Worm (Caenorhabditis elegans) whole organism, mixed stage, embryonic: ENCODE data around the gene nuaf-3.
"Not testable (repeated sequence)": the region's sequence is repeated elsewhere in the genome, so short reads cannot be mapped to it uniquely, and the experiment has no call there.

ENCODE experiments used
- M03D4.4 ChIP-seq: sonication (generic microtip); optimal IDR thresholded peaks from 2 replicates; lab custom pipeline; 2017; ENCODE audit warnings: mild to moderate bottlenecking, missing genetic modification characterization, missing compliant biosample characterization
- ceh-39 ChIP-seq: fragments of 150-350 bp; optimal IDR thresholded peaks from 2 replicates; lab custom pipeline; 2014; ENCODE audit warnings: missing biosample characterization, missing genetic modification characterization
- ceh-83 ChIP-seq: fragments of 200-800 bp; sonication (Bioruptor generic); optimal IDR thresholded peaks from 2 replicates; lab custom pipeline; 2018; ENCODE audit warnings: mild to moderate bottlenecking, missing genetic modification characterization, missing compliant biosample characterization
- ces-1 ChIP-seq: fragments of 150-350 bp; optimal IDR thresholded peaks from 2 replicates; lab custom pipeline; 2014; ENCODE audit warnings: missing biosample characterization, missing genetic modification reagents, missing genetic modification characterization
- elt-1 ChIP-seq: sonication (generic microtip); optimal IDR thresholded peaks from 2 replicates; lab custom pipeline; 2017; ENCODE audit warnings: missing genetic modification characterization, mild to moderate bottlenecking, missing compliant biosample characterization, antibody characterized with exemption, moderate library complexity, borderline replicate concordance; ENCODE audit not compliant: insufficient read depth
- elt-3 ChIP-seq: fragments of 150-350 bp; optimal IDR thresholded peaks from 2 replicates; lab custom pipeline; 2014; ENCODE audit warnings: missing biosample characterization, missing genetic modification characterization
- ham-2 ChIP-seq: fragments of 200-800 bp; sonication (Bioruptor generic); optimal IDR thresholded peaks from 2 replicates; lab custom pipeline; 2018; ENCODE audit warnings: mild to moderate bottlenecking, missing genetic modification characterization, missing compliant biosample characterization
- hlh-1 ChIP-seq: fragments of 150-350 bp; optimal IDR thresholded peaks from 2 replicates; lab custom pipeline; 2014; ENCODE audit warnings: missing biosample characterization, missing genetic modification reagents, missing genetic modification characterization
- lin-13 ChIP-seq: fragments of 150-350 bp; optimal IDR thresholded peaks from 2 replicates; lab custom pipeline; 2014; ENCODE audit warnings: missing biosample characterization, missing genetic modification characterization
- lin-32 ChIP-seq: fragments of 200-800 bp; sonication (Bioruptor generic); optimal IDR thresholded peaks from 2 replicates; lab custom pipeline; 2018; ENCODE audit warnings: mild to moderate bottlenecking, missing genetic modification characterization, missing compliant biosample characterization
- lsy-2 ChIP-seq: fragments of 150-350 bp; optimal IDR thresholded peaks from 2 replicates; lab custom pipeline; 2014; ENCODE audit warnings: missing biosample characterization, missing genetic modification characterization
- mep-1 ChIP-seq: fragments of 150-350 bp; optimal IDR thresholded peaks from 2 replicates; lab custom pipeline; 2017; ENCODE audit warnings: missing biosample characterization, missing genetic modification reagents, missing genetic modification characterization, inconsistent platforms
- nhr-2 ChIP-seq: fragments of 150-350 bp; optimal IDR thresholded peaks from 2 replicates; lab custom pipeline; 2014; ENCODE audit warnings: missing biosample characterization, missing genetic modification characterization
- nhr-237 ChIP-seq: fragments of 150-350 bp; optimal IDR thresholded peaks from 2 replicates; lab custom pipeline; 2014; ENCODE audit warnings: missing biosample characterization, missing genetic modification characterization
- nhr-28 ChIP-seq: fragments of 150-350 bp; optimal IDR thresholded peaks from 2 replicates; lab custom pipeline; 2014; ENCODE audit warnings: missing biosample characterization, missing genetic modification characterization
- nhr-76 ChIP-seq: sonication (generic microtip); optimal IDR thresholded peaks from 2 replicates; lab custom pipeline; 2017; ENCODE audit warnings: missing biosample characterization, missing genetic modification characterization
- pha-4 ChIP-seq: fragments of 150-350 bp; optimal IDR thresholded peaks from 2 replicates; lab custom pipeline; 2018; ENCODE audit warnings: missing biosample characterization, missing genetic modification reagents, missing genetic modification characterization
- sem-2 ChIP-seq: fragments of 200-800 bp; sonication (Bioruptor generic); optimal IDR thresholded peaks from 2 replicates; lab custom pipeline; 2018; ENCODE audit warnings: mild to moderate bottlenecking, missing genetic modification characterization, missing compliant biosample characterization
- snpc-4 ChIP-seq: fragments of 150-350 bp; optimal IDR thresholded peaks from 2 replicates; lab custom pipeline; 2014; ENCODE audit warnings: missing biosample characterization, missing genetic modification characterization
- sptf-1 ChIP-seq: sonication (generic microtip); optimal IDR thresholded peaks from 2 replicates; lab custom pipeline; 2017; ENCODE audit warnings: mild to moderate bottlenecking, missing genetic modification characterization, moderate library complexity, missing compliant biosample characterization
- tbx-8 ChIP-seq: fragments of 200-800 bp; sonication (Bioruptor generic); optimal IDR thresholded peaks from 2 replicates; lab custom pipeline; 2018; ENCODE audit warnings: mild to moderate bottlenecking, missing genetic modification characterization, moderate library complexity, missing compliant biosample characterization
- unc-39 ChIP-seq: fragments of 150-350 bp; optimal IDR thresholded peaks from 2 replicates; lab custom pipeline; 2014; ENCODE audit warnings: missing biosample characterization, missing genetic modification characterization
- unc-62 ChIP-seq: fragments of 150-350 bp; optimal IDR thresholded peaks from 2 replicates; lab custom pipeline; 2014; ENCODE audit warnings: missing biosample characterization, missing genetic modification reagents, missing genetic modification characterization
- zip-8 ChIP-seq: fragments of 150-350 bp; optimal IDR thresholded peaks from 2 replicates; lab custom pipeline; 2014; ENCODE audit warnings: missing biosample characterization, missing genetic modification characterization
- ztf-11 ChIP-seq: fragments of 150-350 bp; optimal IDR thresholded peaks from 2 replicates; lab custom pipeline; 2014; ENCODE audit warnings: missing biosample characterization, missing genetic modification characterization

Gene nuaf-3

DNA sequence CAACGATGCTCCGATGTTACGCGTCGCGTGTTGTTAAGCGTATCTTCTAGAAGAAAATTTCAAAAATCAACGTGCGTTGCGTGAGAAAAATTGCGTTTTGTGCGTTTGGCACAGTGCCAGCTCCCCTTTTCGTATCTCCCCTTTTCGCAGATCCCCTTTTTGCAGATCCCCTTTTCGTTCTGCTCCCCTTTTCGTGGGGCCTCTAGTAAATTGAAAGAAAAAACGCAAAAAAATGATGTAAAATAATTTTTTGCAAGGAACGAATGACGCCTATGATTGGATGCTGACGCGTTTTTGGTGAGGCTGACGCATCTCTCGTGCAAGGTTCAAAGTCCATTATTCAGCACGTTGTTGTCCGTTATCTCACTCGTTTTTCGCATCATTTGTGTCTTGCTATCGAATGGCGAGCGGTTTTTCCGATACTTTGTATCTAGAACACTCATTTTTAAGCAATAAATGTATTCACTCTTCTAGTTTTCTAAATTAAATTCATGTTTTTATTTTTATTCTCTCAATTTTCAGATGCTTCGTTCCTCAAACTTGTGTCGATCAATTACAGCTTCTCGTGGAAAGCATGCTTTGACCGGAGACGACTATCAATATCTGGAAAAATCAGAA is 4.9 kb upstream of the nuaf-3 start, which contains the start of gene cpt-2:
cpt-2 (plus strand) TSS at position 523 of the 618 bp plus-strand sequence.
- peak; percentile 4 for TF ChIP-seq mep-1 (tag; lab: Kevin White, UChicago)
- peak; percentile 28 for TF ChIP-seq elt-3 (tag; lab: Kevin White, UChicago)
- peak; percentile 36 for TF ChIP-seq ces-1 (GFP tag; lab: Kevin White, UChicago)
- peak; percentile 25 for TF ChIP-seq pha-4 (tag; lab: Kevin White, UChicago)
- peak; percentile 36 for TF ChIP-seq unc-62 (GFP tag; lab: Kevin White, UChicago)
- peak; percentile 17 for TF ChIP-seq lsy-2 (tag; lab: Kevin White, UChicago)
- peak; percentile 17 for TF ChIP-seq nhr-237
- TF ChIP-seq lin-13 (tag; lab: Kevin White, UChicago), result peak; percentile 64
- TF ChIP-seq, all 35 proteins: peak for 8; not testable (repeated sequence) for 27

DNA sequence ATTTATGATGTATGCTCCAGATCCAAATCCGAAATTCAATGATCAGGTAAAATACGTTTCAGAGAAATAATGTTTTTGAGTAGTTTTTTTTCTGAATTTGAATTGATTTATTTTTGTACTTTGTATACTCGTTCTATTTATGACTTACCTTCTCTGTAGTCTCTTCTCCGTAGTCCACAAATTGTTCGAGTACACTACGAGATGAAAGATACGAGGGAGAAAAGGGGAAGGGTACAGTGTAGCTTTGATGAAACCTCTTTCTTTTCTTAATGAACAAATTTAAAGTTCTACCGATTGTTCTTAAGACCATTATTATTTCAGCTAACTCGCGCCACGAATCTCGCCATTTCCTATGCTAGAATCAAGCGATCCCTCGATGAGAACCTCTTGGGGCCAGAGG is 4.0 kb upstream of the nuaf-3 start:
- TF ChIP-seq sem-2 (GFP tag; lab: Kevin White, UChicago), result no peak
- TF ChIP-seq unc-62 (GFP tag; lab: Kevin White, UChicago), result no peak
- no peak for TF ChIP-seq ceh-39 (tag; lab: Kevin White, UChicago)
- TF ChIP-seq zip-8 (tag; lab: Kevin White, UChicago), result no peak

DNA sequence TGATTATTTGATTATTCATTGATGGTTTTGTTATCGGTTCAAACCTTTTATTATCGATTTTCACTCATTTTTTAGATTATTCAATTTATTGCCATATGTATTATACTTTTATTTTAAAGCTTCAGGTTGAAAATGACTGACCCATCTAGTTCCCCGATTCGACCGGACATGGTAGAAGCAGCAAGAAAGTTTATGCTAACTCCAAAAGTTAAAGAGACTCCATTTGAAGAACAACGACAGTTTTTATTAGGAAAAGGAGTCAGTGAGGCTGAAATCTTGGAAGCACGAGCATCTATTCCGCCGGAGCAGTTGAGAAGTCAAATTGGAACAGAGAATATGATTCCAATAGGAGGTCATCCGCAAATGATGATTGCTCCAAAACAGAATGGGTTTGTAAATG is 1.1 kb upstream of the nuaf-3 start, which contains the start of gene prx-14:
prx-14 (plus strand) TSS at position 120 of the 400 bp plus-strand sequence.
- TF ChIP-seq ces-1 (GFP tag; lab: Kevin White, UChicago) (no peak), zip-8 (tag; lab: Kevin White, UChicago) (no peak), sem-2 (GFP tag; lab: Kevin White, UChicago) (no peak)

DNA sequence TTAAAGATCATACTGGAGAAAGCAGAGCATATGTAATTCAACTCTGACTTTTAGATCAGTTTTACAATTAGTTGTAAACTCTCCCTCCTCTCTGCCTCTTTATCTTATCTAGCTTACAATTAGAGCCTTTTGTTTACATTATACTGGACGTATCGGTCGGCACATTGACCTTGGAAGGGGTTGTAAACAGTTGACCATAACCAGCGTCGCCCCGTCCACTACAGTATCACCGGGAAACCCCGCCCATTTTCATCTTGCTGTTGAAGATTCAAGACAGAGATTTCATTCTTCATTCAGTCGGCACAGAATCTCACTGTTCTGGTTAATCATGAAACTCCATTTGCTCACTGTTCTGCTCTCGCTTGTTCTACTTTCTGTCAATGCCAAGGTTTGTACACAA is 2.6 kb downstream of the nuaf-3 start, which contains the start of gene sdz-27:
sdz-27 (plus strand) TSS at position 301 of the 400 bp plus-strand sequence.
- TF ChIP-seq M03D4.4 (tag; lab: Kevin White, UChicago), result no peak
- TF ChIP-seq unc-39 (tag; lab: Kevin White, UChicago), result no peak
- TF ChIP-seq ceh-83 (GFP tag; lab: Kevin White, UChicago), result no peak
- no peak for TF ChIP-seq snpc-4 (tag; lab: Kevin White, UChicago)
- no peak for TF ChIP-seq nhr-2
- TF ChIP-seq, all 35 proteins: peak for 0

DNA sequence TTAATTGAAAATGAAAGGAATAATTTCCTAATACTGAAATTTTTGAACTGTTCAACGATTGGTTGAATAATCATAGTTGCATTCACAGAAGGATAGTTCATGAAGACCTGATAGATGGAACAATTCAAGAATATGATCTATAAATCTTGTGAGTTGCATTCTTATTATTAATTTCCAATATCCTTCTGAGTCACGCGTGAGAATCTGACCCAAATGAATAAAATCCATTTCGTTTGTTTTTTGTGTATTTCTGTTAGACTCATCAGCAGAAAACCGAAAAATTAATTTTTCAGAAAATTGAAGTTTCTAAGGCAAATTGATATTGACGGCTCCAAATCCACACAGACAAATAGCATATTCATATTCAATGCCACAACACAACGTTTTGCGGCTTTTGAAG is 5.3 kb downstream of the nuaf-3 start, which contains the start of gene fbxb-79:
fbxb-79 (minus strand) TSS at position 101 of the 400 bp plus-strand sequence.
- TF ChIP-seq nhr-28 (tag; lab: Kevin White, UChicago) (no peak), unc-39 (tag; lab: Kevin White, UChicago) (no peak), unc-62 (GFP tag; lab: Kevin White, UChicago) (no peak)
- TF ChIP-seq, all 35 proteins: peak for 0

DNA sequence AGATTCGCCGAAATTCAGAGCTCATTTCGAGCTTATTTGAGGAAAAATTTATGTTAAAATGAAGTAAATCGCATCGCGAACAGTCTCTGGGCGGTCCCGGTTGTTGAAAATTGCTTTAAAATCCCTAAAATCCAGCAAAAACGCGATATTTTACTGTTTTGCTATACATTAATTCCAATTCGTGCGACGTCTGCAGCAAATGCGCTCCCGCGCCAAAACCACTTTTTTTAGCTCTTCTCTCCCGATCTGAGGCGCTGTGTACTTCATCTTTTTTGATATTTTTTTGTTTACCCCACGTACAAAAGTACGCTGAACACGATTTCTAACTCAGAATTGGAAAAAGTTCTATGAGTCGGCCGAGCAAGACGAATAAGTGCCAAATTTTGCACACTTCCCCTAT is 14.9 kb downstream of the nuaf-3 start, which contains the start of gene R07H5.16:
R07H5.16 (plus strand) TSS at position 348 of the 400 bp plus-strand sequence.
- not testable (repeated sequence) for TF ChIP-seq tbx-8 (GFP tag; lab: Kevin White, UChicago); elt-3 (tag; lab: Kevin White, UChicago); nhr-237

DNA sequence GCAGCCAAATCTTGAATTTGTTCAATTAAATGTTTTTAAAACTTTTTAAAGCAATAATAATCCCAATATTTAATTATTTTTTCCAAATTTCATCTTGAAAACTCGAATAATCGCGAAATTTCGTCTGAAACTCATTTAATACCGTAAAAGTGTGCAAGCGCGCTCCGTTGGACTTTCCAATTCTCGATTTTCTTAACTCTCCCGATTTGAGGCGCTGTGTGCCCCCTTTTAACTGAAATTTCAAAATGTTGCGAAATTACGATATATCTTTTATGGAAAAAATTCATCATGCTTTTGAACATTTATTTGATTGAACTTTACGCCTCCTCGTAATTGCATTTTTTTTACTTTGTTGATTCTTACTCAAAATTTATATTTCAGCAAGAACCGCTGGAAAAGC is 18.3 kb downstream of the nuaf-3 start, which contains the start of gene R07H5.11:
R07H5.11 (plus strand) TSS at position 380 of the 400 bp plus-strand sequence.
- TF ChIP-seq snpc-4 (tag; lab: Kevin White, UChicago); unc-39 (tag; lab: Kevin White, UChicago); ham-2 (GFP tag; lab: Kevin White, UChicago): not testable (repeated sequence)

DNA sequence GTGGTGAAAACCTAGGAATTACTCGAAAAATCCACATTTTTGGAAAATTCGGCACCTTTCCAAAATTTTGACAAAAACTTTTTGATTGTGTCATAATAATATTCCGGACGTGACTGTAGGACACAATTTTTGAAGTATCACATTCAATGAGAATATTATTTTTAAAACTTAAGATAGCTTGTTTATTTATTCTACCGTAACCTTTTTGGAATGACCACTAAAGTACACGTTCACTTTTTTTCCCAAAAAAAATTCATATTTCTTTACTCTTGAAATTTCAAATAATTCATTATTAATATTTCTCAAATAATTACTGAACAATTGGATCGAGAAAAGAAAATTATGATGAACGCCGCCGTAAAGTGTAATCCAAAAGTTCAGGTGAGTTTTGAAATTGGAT is 23.1 kb downstream of the nuaf-3 start, which contains the start of gene R07H5.9:
R07H5.9 (plus strand) TSS at position 301 of the 400 bp plus-strand sequence.
- TF ChIP-seq mep-1 (tag; lab: Kevin White, UChicago), result no peak
- no peak for TF ChIP-seq nhr-28 (tag; lab: Kevin White, UChicago)
- no peak for TF ChIP-seq ztf-11 (tag; lab: Kevin White, UChicago)
- TF ChIP-seq zip-8 (tag; lab: Kevin White, UChicago), result no peak
- no peak for TF ChIP-seq pha-4 (tag; lab: Kevin White, UChicago)
- no peak for TF ChIP-seq sptf-1 (tag; lab: Kevin White, UChicago)
- no peak for TF ChIP-seq hlh-1 (tag; lab: Kevin White, UChicago)
- TF ChIP-seq nhr-76 (tag; lab: Kevin White, UChicago), result no peak
- no peak for TF ChIP-seq elt-1
- no peak for TF ChIP-seq lin-32 (GFP tag; lab: Kevin White, UChicago)
- TF ChIP-seq lsy-2 (tag; lab: Kevin White, UChicago), result no peak
